Worm (Caenorhabditis elegans) whole organism, mixed stage, embryonic: ENCODE data around the gene F13A7.11.

ENCODE experiments used
- M03D4.4 ChIP-seq: sonication (generic microtip); optimal IDR thresholded peaks from 2 replicates; lab custom pipeline; 2017; ENCODE audit warnings: mild to moderate bottlenecking, missing genetic modification characterization, missing compliant biosample characterization
- bed-3 ChIP-seq: fragments of 200-800 bp; sonication (Bioruptor generic); optimal IDR thresholded peaks from 3 replicates; lab custom pipeline; 2018; ENCODE audit warnings: mild to moderate bottlenecking, missing genetic modification characterization, moderate library complexity, missing compliant biosample characterization
- blmp-1 ChIP-seq: fragments of 150-350 bp; optimal IDR thresholded peaks from 2 replicates; lab custom pipeline; 2014; ENCODE audit warnings: missing biosample characterization, missing genetic modification characterization
- ceh-39 ChIP-seq: fragments of 150-350 bp; optimal IDR thresholded peaks from 2 replicates; lab custom pipeline; 2014; ENCODE audit warnings: missing biosample characterization, missing genetic modification characterization
- ceh-43 ChIP-seq: fragments of 200-800 bp; sonication (Bioruptor generic); optimal IDR thresholded peaks from 2 replicates; lab custom pipeline; 2018; ENCODE audit warnings: mild to moderate bottlenecking, missing genetic modification characterization, moderate library complexity, missing compliant biosample characterization
- ceh-83 ChIP-seq: fragments of 200-800 bp; sonication (Bioruptor generic); optimal IDR thresholded peaks from 2 replicates; lab custom pipeline; 2018; ENCODE audit warnings: mild to moderate bottlenecking, missing genetic modification characterization, missing compliant biosample characterization
- ces-1 ChIP-seq: fragments of 150-350 bp; optimal IDR thresholded peaks from 2 replicates; lab custom pipeline; 2014; ENCODE audit warnings: missing biosample characterization, missing genetic modification reagents, missing genetic modification characterization
- drap-1 ChIP-seq: fragments of 200-800 bp; sonication (Bioruptor generic); optimal IDR thresholded peaks from 3 replicates; lab custom pipeline; 2018; ENCODE audit warnings: mild to moderate bottlenecking, missing genetic modification characterization, missing compliant biosample characterization
- elt-1 ChIP-seq: sonication (generic microtip); optimal IDR thresholded peaks from 2 replicates; lab custom pipeline; 2017; ENCODE audit warnings: missing genetic modification characterization, mild to moderate bottlenecking, missing compliant biosample characterization, antibody characterized with exemption, moderate library complexity, borderline replicate concordance; ENCODE audit not compliant: insufficient read depth
- elt-3 ChIP-seq: fragments of 150-350 bp; optimal IDR thresholded peaks from 2 replicates; lab custom pipeline; 2014; ENCODE audit warnings: missing biosample characterization, missing genetic modification characterization
- flh-1 ChIP-seq: fragments of 200-800 bp; sonication (Bioruptor generic); optimal IDR thresholded peaks from 2 replicates; lab custom pipeline; 2018; ENCODE audit warnings: mild to moderate bottlenecking, missing genetic modification characterization, moderate library complexity, missing compliant biosample characterization
- ham-2 ChIP-seq: fragments of 200-800 bp; sonication (Bioruptor generic); optimal IDR thresholded peaks from 2 replicates; lab custom pipeline; 2018; ENCODE audit warnings: mild to moderate bottlenecking, missing genetic modification characterization, missing compliant biosample characterization
- hlh-1 ChIP-seq: fragments of 150-350 bp; optimal IDR thresholded peaks from 2 replicates; lab custom pipeline; 2014; ENCODE audit warnings: missing biosample characterization, missing genetic modification reagents, missing genetic modification characterization
- lin-32 ChIP-seq: fragments of 200-800 bp; sonication (Bioruptor generic); optimal IDR thresholded peaks from 2 replicates; lab custom pipeline; 2018; ENCODE audit warnings: mild to moderate bottlenecking, missing genetic modification characterization, missing compliant biosample characterization
- lsy-2 ChIP-seq: fragments of 150-350 bp; optimal IDR thresholded peaks from 2 replicates; lab custom pipeline; 2014; ENCODE audit warnings: missing biosample characterization, missing genetic modification characterization
- mab-5 ChIP-seq: fragments of 150-350 bp; optimal IDR thresholded peaks from 2 replicates; lab custom pipeline; 2014; ENCODE audit warnings: missing biosample characterization, missing genetic modification characterization
- mls-2 ChIP-seq: sonication (generic microtip); optimal IDR thresholded peaks from 2 replicates; lab custom pipeline; 2016; ENCODE audit warnings: mild to moderate bottlenecking, missing genetic modification characterization, moderate library complexity, missing compliant biosample characterization
- nhr-2 ChIP-seq: fragments of 150-350 bp; optimal IDR thresholded peaks from 2 replicates; lab custom pipeline; 2014; ENCODE audit warnings: missing biosample characterization, missing genetic modification characterization
- nhr-237 ChIP-seq: fragments of 150-350 bp; optimal IDR thresholded peaks from 2 replicates; lab custom pipeline; 2014; ENCODE audit warnings: missing biosample characterization, missing genetic modification characterization
- nhr-28 ChIP-seq: fragments of 150-350 bp; optimal IDR thresholded peaks from 2 replicates; lab custom pipeline; 2014; ENCODE audit warnings: missing biosample characterization, missing genetic modification characterization
- nhr-76 ChIP-seq: sonication (generic microtip); optimal IDR thresholded peaks from 2 replicates; lab custom pipeline; 2017; ENCODE audit warnings: missing biosample characterization, missing genetic modification characterization
- pha-4 ChIP-seq: fragments of 150-350 bp; optimal IDR thresholded peaks from 2 replicates; lab custom pipeline; 2018; ENCODE audit warnings: missing biosample characterization, missing genetic modification reagents, missing genetic modification characterization
- sem-2 ChIP-seq: fragments of 200-800 bp; sonication (Bioruptor generic); optimal IDR thresholded peaks from 2 replicates; lab custom pipeline; 2018; ENCODE audit warnings: mild to moderate bottlenecking, missing genetic modification characterization, missing compliant biosample characterization
- sptf-1 ChIP-seq: sonication (generic microtip); optimal IDR thresholded peaks from 2 replicates; lab custom pipeline; 2017; ENCODE audit warnings: mild to moderate bottlenecking, missing genetic modification characterization, moderate library complexity, missing compliant biosample characterization
- tbx-8 ChIP-seq: fragments of 200-800 bp; sonication (Bioruptor generic); optimal IDR thresholded peaks from 2 replicates; lab custom pipeline; 2018; ENCODE audit warnings: mild to moderate bottlenecking, missing genetic modification characterization, moderate library complexity, missing compliant biosample characterization
- unc-120 ChIP-seq: sonication (generic microtip); optimal IDR thresholded peaks from 2 replicates; lab custom pipeline; 2017; ENCODE audit warnings: missing genetic modification characterization, missing compliant biosample characterization; ENCODE audit not compliant: poor library complexity, severe bottlenecking
- unc-39 ChIP-seq: fragments of 150-350 bp; optimal IDR thresholded peaks from 2 replicates; lab custom pipeline; 2014; ENCODE audit warnings: missing biosample characterization, missing genetic modification characterization
- zip-8 ChIP-seq: fragments of 150-350 bp; optimal IDR thresholded peaks from 2 replicates; lab custom pipeline; 2014; ENCODE audit warnings: missing biosample characterization, missing genetic modification characterization
- ztf-11 ChIP-seq: fragments of 150-350 bp; optimal IDR thresholded peaks from 2 replicates; lab custom pipeline; 2014; ENCODE audit warnings: missing biosample characterization, missing genetic modification characterization

Gene F13A7.11

ce11 chrV:16399388-16399787, 4.3 kb upstream of the F13A7.11 start, which contains the start of gene sre-36:
sre-36 (plus strand) TSS chrV:16399688.
- TF ChIP-seq bed-3 (GFP tag; lab: Kevin White, UChicago), result no peak
- no peak for TF ChIP-seq nhr-28 (tag; lab: Kevin White, UChicago)
- no peak for TF ChIP-seq M03D4.4 (tag; lab: Kevin White, UChicago)
- no peak for TF ChIP-seq elt-1 (tag; lab: Kevin White, UChicago)
- TF ChIP-seq sptf-1 (tag; lab: Kevin White, UChicago), result no peak
- no peak for TF ChIP-seq nhr-76 (tag; lab: Kevin White, UChicago)
- TF ChIP-seq mab-5 (tag; lab: Kevin White, UChicago), result no peak
- TF ChIP-seq mls-2 (tag; lab: Kevin White, UChicago), result no peak
- no peak for TF ChIP-seq ces-1
- no peak for TF ChIP-seq ceh-83 (GFP tag; lab: Kevin White, UChicago)
- no peak for TF ChIP-seq sem-2
- TF ChIP-seq zip-8 (tag; lab: Kevin White, UChicago), result no peak
- TF ChIP-seq ceh-43 (GFP tag; lab: Kevin White, UChicago), result no peak
- TF ChIP-seq lin-32 (GFP tag; lab: Kevin White, UChicago), result no peak
- no peak for TF ChIP-seq blmp-1 (tag; lab: Kevin White, UChicago)
- TF ChIP-seq hlh-1, result no peak
- no peak for TF ChIP-seq nhr-237 (tag; lab: Kevin White, UChicago)
- TF ChIP-seq tbx-8 (GFP tag; lab: Kevin White, UChicago), result no peak

ce11 chrV:16395739-16396138, 635 bp upstream of the F13A7.11 start, which contains the start of gene F13A7.12:
F13A7.12 (plus strand) TSS chrV:16396039.
- TF ChIP-seq hlh-1, result no peak
- no peak for TF ChIP-seq tbx-8 (GFP tag; lab: Kevin White, UChicago)
- no peak for TF ChIP-seq bed-3 (GFP tag; lab: Kevin White, UChicago)
- no peak for TF ChIP-seq sptf-1 (tag; lab: Kevin White, UChicago)
- no peak for TF ChIP-seq ceh-83 (GFP tag; lab: Kevin White, UChicago)
- TF ChIP-seq drap-1 (GFP tag; lab: Kevin White, UChicago), result no peak
- no peak for TF ChIP-seq flh-1 (GFP tag; lab: Kevin White, UChicago)
- TF ChIP-seq ceh-39 (tag; lab: Kevin White, UChicago), result no peak
- no peak for TF ChIP-seq zip-8 (tag; lab: Kevin White, UChicago)
- TF ChIP-seq unc-39 (tag; lab: Kevin White, UChicago), result no peak
- no peak for TF ChIP-seq blmp-1 (tag; lab: Kevin White, UChicago)
- TF ChIP-seq ham-2, result no peak
- no peak for TF ChIP-seq nhr-2 (tag; lab: Kevin White, UChicago)
- TF ChIP-seq ceh-43 (GFP tag; lab: Kevin White, UChicago), result no peak
- TF ChIP-seq mls-2 (tag; lab: Kevin White, UChicago), result no peak
- no peak for TF ChIP-seq elt-3 (tag; lab: Kevin White, UChicago)
- TF ChIP-seq ces-1, result no peak

ce11 chrV:16393728-16394127, 1.4 kb downstream of the F13A7.11 start, which contains the start of gene srd-63:
srd-63 (minus strand) TSS chrV:16393828.
- TF ChIP-seq lin-32 (GFP tag; lab: Kevin White, UChicago), result no peak
- TF ChIP-seq mls-2 (tag; lab: Kevin White, UChicago), result no peak
- TF ChIP-seq ceh-39 (tag; lab: Kevin White, UChicago), result no peak
- TF ChIP-seq sptf-1 (tag; lab: Kevin White, UChicago), result no peak
- TF ChIP-seq nhr-2 (tag; lab: Kevin White, UChicago), result no peak
- no peak for TF ChIP-seq drap-1 (GFP tag; lab: Kevin White, UChicago)
- no peak for TF ChIP-seq M03D4.4 (tag; lab: Kevin White, UChicago)

ce11 chrV:16390655-16391054, 4.4 kb downstream of the F13A7.11 start, which contains the start of gene gst-44:
gst-44 (plus strand) TSS chrV:16390891.
- TF ChIP-seq ztf-11 (tag; lab: Kevin White, UChicago) (no peak), ceh-43 (GFP tag; lab: Kevin White, UChicago) (no peak), lsy-2 (no peak), nhr-2 (tag; lab: Kevin White, UChicago) (no peak), unc-120 (tag; lab: Kevin White, UChicago) (no peak), unc-39 (tag; lab: Kevin White, UChicago) (no peak), sem-2 (no peak), hlh-1 (no peak), M03D4.4 (tag; lab: Kevin White, UChicago) (no peak), sptf-1 (tag; lab: Kevin White, UChicago) (no peak), drap-1 (GFP tag; lab: Kevin White, UChicago) (no peak), mls-2 (tag; lab: Kevin White, UChicago) (no peak), tbx-8 (GFP tag; lab: Kevin White, UChicago) (no peak), nhr-76 (tag; lab: Kevin White, UChicago) (no peak), ham-2 (no peak), pha-4 (tag; lab: Kevin White, UChicago) (no peak), blmp-1 (tag; lab: Kevin White, UChicago) (no peak), bed-3 (GFP tag; lab: Kevin White, UChicago) (no peak)
